Fruit fly (Drosophila melanogaster) S2 (cell line): ENCODE measurements around the gene dlt.

ENCODE experiments used
- CG8478 ChIP-seq: fragments of >200 bp; optimal IDR thresholded peaks from 2 replicates; lab custom pipeline; 2018
- CTCF ChIP-seq, 2 experiments: fragments of >200 bp; optimal IDR thresholded peaks; 2 replicates each; lab custom pipeline; 2018

DNA sequence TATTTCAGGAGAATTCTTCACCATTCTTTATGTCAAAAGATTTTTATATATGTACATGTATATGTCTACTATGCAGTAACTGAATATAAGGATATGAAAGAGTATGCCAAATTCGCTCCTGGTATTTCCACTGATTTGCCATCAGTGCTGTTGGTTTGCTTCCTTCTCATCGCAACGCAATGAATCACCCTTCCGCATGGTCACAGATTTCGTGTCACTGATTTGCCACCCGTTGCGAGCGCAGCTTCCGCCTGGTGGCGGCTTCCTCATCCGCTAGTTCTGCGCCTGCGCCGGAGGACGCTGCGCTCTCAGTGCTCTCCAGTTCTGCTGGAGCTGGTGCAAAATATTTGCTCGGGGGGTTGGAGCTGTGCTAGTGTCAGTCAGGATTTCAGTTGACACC, 46.9 kb downstream of the dlt start:
- no peak for TF ChIP-seq CG8478 (lab: Kevin White, UChicago)
- TF ChIP-seq CTCF (optimal IDR thresholded peaks at IDR 0.05; lab: Kevin White, UChicago), result no peak
